Worm (Caenorhabditis elegans) whole organism, young adult: Measurements from ENCODE around the gene clec-82.

ENCODE experiments used
- F55B11.4 ChIP-seq: sonication (generic microtip); optimal IDR thresholded peaks from 2 replicates; lab custom pipeline; 2016; ENCODE audit warnings: missing compliant biosample characterization, missing genetic modification characterization, borderline replicate concordance; ENCODE audit not compliant: insufficient read depth
- ama-1 ChIP-seq, 3 experiments: fragments of 150-350 bp in 1 of 3; sonication (generic microtip) in 2 of 3; optimal IDR thresholded peaks; 2 replicates each; lab custom pipeline; 2014 to 2018; ENCODE audit warnings: missing biosample characterization in 2 of 3, missing genetic modification characterization in 2 of 3, missing genetic modification reagents in 2 of 3
- mcd-1 ChIP-seq: fragments of 200-800 bp; sonication (Bioruptor generic); IDR thresholded peaks from 2 replicates; pipeline ENCODE4 v1.3.6; 2022; ENCODE audit warnings: missing genetic modification reagents, missing genetic modification characterization, missing compliant biosample characterization
- ztf-22 ChIP-seq: fragments of 200-800 bp; sonication (Bioruptor generic); optimal IDR thresholded peaks from 2 replicates; lab custom pipeline; 2018; ENCODE audit warnings: mild to moderate bottlenecking, missing genetic modification characterization, moderate library complexity, missing compliant biosample characterization

DNA sequence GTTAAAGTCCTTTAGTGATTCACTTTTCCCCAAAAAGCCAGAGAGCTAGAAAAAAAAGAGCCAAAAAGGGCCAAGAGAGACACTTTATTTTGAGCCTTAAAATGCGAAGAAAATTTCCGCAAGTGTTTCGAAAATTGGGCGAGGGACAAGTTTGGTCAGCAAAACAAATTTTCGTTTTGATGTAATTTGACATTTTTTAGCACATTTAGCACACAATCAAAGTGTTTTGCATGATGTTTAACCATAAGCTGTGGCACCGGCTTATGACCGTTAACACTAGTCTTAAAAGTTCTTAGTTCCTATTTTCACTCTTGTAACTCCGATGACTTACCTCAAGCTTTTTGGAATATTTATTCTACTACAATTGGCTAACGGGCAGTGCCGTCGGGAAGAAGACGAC is 15.1 kb upstream of the clec-82 start, which contains the start of gene Y54G2A.37:
- no peak for TF ChIP-seq mcd-1 (GFP tag; lab: Robert Waterston, UW)
- no peak for TF ChIP-seq F55B11.4 (tag; lab: Kevin White, UChicago)
- no peak for TF ChIP-seq ama-1 (optimal IDR thresholded peaks at IDR 0.05; lab: Kevin White, UChicago)
- TF ChIP-seq ama-1 (GFP tag; optimal IDR thresholded peaks at IDR 0.05; lab: Kevin White, UChicago) = no peak
- TF ChIP-seq ztf-22 = no peak
